Fruit fly (Drosophila melanogaster) Kc167 (cell line): Measurements from ENCODE around the gene CG31145.

ENCODE experiments used
- Myc ChIP-seq: fragments of >200 bp; optimal IDR thresholded peaks from 2 replicates; lab custom pipeline; 2017; ENCODE audit warnings: missing external identifiers
- Sin3A ChIP-seq: fragments of >200 bp; optimal IDR thresholded peaks from 2 replicates; lab custom pipeline; 2018; ENCODE audit warnings: missing external identifiers
- h ChIP-seq: fragments of >200 bp; optimal IDR thresholded peaks from 3 replicates; lab custom pipeline; 2018; ENCODE audit warnings: missing external identifiers
- insv ChIP-seq: fragments of >200 bp; optimal IDR thresholded peaks from 3 replicates; lab custom pipeline; 2018; ENCODE audit warnings: missing external identifiers
- psq ChIP-seq: fragments of >200 bp; optimal IDR thresholded peaks from 2 replicates; lab custom pipeline; 2017; ENCODE audit warnings: missing external identifiers
- ttk ChIP-seq: sonication (Bioruptor generic); optimal IDR thresholded peaks from 2 replicates; lab custom pipeline; 2017; ENCODE audit warnings: missing external identifiers

CG31145 gene

DNA sequence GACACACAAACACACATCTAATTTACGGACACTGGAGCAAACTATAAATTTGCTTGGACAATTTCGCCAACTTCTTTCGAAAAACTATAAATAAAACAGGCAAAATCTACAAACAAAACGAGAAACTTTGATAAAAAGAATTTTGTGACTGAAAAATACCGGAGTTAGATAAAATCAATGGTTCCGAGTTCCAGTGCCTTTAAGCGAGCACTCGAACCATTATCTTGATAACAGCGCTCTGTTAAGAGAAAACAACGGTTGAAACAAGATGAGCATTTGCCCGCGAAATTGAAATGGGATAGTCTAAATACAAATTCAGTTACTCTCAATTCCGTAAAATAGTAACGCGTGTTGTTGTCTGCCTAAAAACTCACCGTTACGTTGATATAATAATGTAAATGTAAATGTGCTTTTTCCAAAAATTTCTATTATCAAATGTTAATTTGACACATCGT, 25.1 kb upstream of the CG31145 start, which contains the start of gene CG10254:
TSS of gene CG10254 (minus strand) at position 405 of the 455 bp plus-strand sequence.
- TF ChIP-seq ttk (lab: Kevin White, UChicago) (no peak), insv (no peak), Sin3A (lab: Kevin White, UChicago) (no peak), h (no peak), psq (lab: Kevin White, UChicago) (no peak)

DNA sequence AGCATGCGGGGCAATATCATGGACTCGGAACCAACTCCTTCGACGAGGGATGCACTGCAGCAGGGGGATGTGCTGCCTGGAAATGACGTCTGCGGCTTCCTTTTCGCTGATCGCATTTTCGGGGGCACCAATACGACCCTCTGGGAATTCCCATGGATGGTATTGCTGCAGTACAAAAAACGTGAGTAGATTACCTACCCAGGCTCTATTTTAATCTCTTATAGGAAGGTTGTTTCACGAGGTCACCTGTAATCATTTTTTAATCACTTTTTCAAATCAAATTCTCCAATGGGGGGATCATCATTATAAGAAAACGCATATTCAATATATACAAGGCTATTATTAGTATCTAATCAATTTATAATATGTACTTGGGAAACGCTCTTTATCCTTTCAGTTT, 17.5 kb upstream of the CG31145 start:
- no peak for TF ChIP-seq psq (lab: Kevin White, UChicago)
- TF ChIP-seq Myc (lab: Kevin White, UChicago), result no peak
- TF ChIP-seq Sin3A (lab: Kevin White, UChicago), result no peak

DNA sequence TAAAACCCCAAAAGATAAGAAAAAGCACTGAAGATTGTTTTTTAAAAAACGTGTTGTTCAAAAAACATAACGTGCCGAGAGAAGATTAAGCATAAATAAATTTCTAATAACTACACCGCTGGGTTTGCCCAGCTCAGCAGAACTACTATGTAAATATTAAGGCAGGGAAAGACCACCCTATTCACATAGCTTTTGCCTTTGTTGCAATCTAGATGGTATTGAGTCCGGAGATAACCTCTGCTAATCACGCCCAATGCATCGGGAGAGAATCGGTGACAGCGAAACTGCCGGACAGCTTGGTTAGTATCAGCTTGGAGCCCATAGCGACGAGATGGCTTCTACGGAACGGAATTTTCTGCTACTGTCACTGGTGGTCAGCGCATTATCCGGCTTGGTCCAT, 16.5 kb upstream of the CG31145 start, which contains the start of gene SPE:
TSS of gene SPE (plus strand) at position 301 of the 400 bp plus-strand sequence.
- TF ChIP-seq insv, result no peak
- no peak for TF ChIP-seq Sin3A (lab: Kevin White, UChicago)
- no peak for TF ChIP-seq Myc (lab: Kevin White, UChicago)
- TF ChIP-seq psq (lab: Kevin White, UChicago), result no peak
- TF ChIP-seq ttk (lab: Kevin White, UChicago), result no peak
- TF ChIP-seq h, result no peak

DNA sequence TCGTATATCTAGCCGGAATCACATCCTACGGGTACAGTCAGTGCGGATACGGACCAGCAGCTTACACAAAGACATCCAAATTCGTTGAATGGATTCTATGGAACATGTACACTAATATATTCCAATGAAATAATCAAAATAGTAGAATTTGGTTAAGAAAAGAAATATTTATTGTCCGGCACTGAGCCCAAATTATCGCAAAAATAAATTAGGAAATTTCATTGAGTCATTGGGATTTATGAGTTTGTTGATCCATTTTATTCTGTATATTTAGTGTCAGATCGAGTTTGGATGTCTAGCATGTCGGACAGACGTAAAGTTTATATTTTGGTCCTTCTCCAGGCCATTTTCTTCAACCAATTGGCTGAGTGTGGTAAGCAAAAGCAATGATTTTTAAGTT, 14.3 kb upstream of the CG31145 start, which contains the start of gene CG18754:
TSS of gene CG18754 (plus strand) at position 301 of the 400 bp plus-strand sequence.
- TF ChIP-seq Sin3A (lab: Kevin White, UChicago), result no peak
- TF ChIP-seq psq (lab: Kevin White, UChicago), result no peak
- TF ChIP-seq insv, result no peak
- TF ChIP-seq Myc (lab: Kevin White, UChicago), result no peak
- no peak for TF ChIP-seq h
- no peak for TF ChIP-seq ttk (lab: Kevin White, UChicago)

DNA sequence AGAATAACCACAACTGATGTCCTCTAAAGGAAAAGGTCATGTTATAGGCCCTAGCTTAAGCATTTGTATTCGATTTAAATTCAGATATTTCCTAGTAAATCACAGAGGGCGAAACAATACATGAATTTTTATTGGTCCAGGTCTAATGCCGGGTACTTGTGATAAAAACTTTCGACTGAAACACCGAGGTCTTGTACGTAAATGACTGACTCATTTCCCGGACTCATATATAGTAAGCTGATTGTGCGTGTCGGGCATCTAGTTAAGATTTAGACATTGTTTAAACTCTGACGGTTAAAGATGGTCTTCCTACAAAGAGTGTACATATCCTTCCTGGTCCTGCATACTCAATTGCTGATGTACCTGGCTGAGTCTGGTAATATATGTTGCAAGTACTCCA, 12.7 kb upstream of the CG31145 start, which contains the start of gene CG16710:
TSS of gene CG16710 (plus strand) at position 301 of the 400 bp plus-strand sequence.
- TF ChIP-seq ttk (lab: Kevin White, UChicago), result no peak
- no peak for TF ChIP-seq insv
- TF ChIP-seq h, result no peak
- TF ChIP-seq Sin3A (lab: Kevin White, UChicago), result no peak
- TF ChIP-seq Myc (lab: Kevin White, UChicago), result no peak
- no peak for TF ChIP-seq psq (lab: Kevin White, UChicago)

- TF ChIP-seq insv (no peak), Myc (lab: Kevin White, UChicago) (no peak), h (no peak), psq (lab: Kevin White, UChicago) (no peak), Sin3A (lab: Kevin White, UChicago) (no peak), ttk (lab: Kevin White, UChicago) (no peak)
Measured at dm6 chr3R:23679911-23680336, 10.5 kb upstream of the CG31145 start, which contains the start of gene eIF3d1. Gene eIF3d1, plus strand, starts transcription at chr3R:23680039.

dm6 chr3R:23678349-23679193, 9.1 kb upstream of the CG31145 start, which contains the start of gene GILT2:
Gene GILT2, plus strand, starts transcription at chr3R:23678895.
- no peak for TF ChIP-seq Sin3A (lab: Kevin White, UChicago)
- no peak for TF ChIP-seq Myc (lab: Kevin White, UChicago)
- no peak for TF ChIP-seq ttk (lab: Kevin White, UChicago)
- TF ChIP-seq h, result no peak
- no peak for TF ChIP-seq insv
- TF ChIP-seq psq (lab: Kevin White, UChicago), result no peak

DNA sequence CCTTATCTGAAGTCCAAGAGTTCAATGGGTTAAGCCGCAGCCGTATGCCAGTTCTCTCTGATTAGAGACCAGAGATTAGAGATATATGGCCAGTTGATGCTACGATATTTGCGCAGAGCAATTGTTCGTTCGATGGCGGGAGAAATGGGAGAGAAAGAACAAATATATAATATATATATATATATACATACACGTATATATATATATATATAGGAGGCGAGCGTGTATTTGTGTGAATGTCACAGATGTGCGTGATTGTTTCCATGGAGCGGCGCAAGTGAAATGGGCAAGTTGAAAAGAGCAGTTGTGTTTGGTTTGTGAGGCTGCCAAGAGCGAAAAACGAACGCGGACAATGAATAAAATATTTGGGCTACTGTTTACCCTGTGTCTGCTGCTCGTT, 7.6 kb upstream of the CG31145 start, which contains the start of gene GILT3:
TSS of gene GILT3 (plus strand) at position 301 of the 400 bp plus-strand sequence.
- TF ChIP-seq h, result no peak
- TF ChIP-seq insv, result no peak
- TF ChIP-seq psq (lab: Kevin White, UChicago), result no peak
- no peak for TF ChIP-seq ttk (lab: Kevin White, UChicago)
- no peak for TF ChIP-seq Myc (lab: Kevin White, UChicago)
- no peak for TF ChIP-seq Sin3A (lab: Kevin White, UChicago)

- TF ChIP-seq Myc (lab: Kevin White, UChicago) (no peak), Sin3A (lab: Kevin White, UChicago) (no peak), ttk (lab: Kevin White, UChicago) (no peak), psq (lab: Kevin White, UChicago) (no peak), h (no peak), insv (no peak)
Measured at dm6 chr3R:23675646-23676045, 6.2 kb upstream of the CG31145 start.

- no peak for TF ChIP-seq insv
- TF ChIP-seq psq (lab: Kevin White, UChicago), result no peak
- no peak for TF ChIP-seq ttk (lab: Kevin White, UChicago)
- TF ChIP-seq h, result no peak
- no peak for TF ChIP-seq Sin3A (lab: Kevin White, UChicago)
- TF ChIP-seq Myc (lab: Kevin White, UChicago), result no peak
Measured at dm6 chr3R:23674369-23674768, 4.9 kb upstream of the CG31145 start.

- TF ChIP-seq Sin3A (lab: Kevin White, UChicago) (no peak), insv (no peak), h (no peak), Myc (lab: Kevin White, UChicago) (no peak), ttk (lab: Kevin White, UChicago) (no peak), psq (lab: Kevin White, UChicago) (no peak)
Measured at dm6 chr3R:23673084-23673483, 3.6 kb upstream of the CG31145 start.

DNA sequence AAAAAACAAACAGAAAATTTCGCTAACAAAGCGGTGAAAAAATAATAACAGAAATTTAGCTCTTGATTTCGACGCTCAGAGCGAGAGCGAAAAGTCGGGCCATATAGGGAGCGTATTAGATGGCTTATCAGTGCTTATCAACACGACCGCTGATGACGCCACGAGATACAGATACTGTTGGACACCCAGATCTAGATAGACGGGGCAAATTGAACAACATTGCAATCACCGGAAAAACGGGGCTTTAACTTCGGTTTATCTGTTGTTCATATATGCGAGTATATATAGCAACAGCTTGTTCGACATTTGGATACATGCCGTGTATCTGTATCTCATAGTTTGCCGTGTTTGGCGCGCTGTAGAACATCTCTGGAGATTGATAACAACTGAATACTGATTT, 876 bp downstream of the CG31145 start:
- TF ChIP-seq psq (lab: Kevin White, UChicago) (no peak), insv (no peak), h (no peak), Sin3A (lab: Kevin White, UChicago) (no peak), ttk (lab: Kevin White, UChicago) (no peak), Myc (lab: Kevin White, UChicago) (no peak)
